Fruit fly (Drosophila melanogaster) whole organism, adult: ENCODE results near the gene Pif1B.

Experiments
- CG1620 ChIP-seq: fragments of 200-800 bp; sonication (Bioruptor generic); optimal IDR thresholded peaks from 2 replicates; lab custom pipeline; 2016; ENCODE audit warnings: missing biosample characterization, missing genetic modification characterization
- CG5204 ChIP-seq: fragments of 200-800 bp; sonication (Bioruptor generic); optimal IDR thresholded peaks from 2 replicates; lab custom pipeline; 2016; ENCODE audit warnings: missing biosample characterization, missing genetic modification characterization
- Mnt ChIP-seq: fragments of 200-800 bp; sonication (Bioruptor generic); optimal IDR thresholded peaks from 2 replicates; lab custom pipeline; 2016; ENCODE audit warnings: missing biosample characterization, mild to moderate bottlenecking, missing genetic modification characterization
- kay ChIP-seq: fragments of 200-800 bp; sonication (Bioruptor generic); peaks from one replicate; lab custom pipeline; 2016; ENCODE audit warnings: missing biosample characterization, missing genetic modification characterization, borderline replicate concordance
- pad ChIP-seq: fragments of 200-800 bp; sonication (Bioruptor generic); optimal IDR thresholded peaks from 3 replicates; lab custom pipeline; 2017; ENCODE audit warnings: missing biosample characterization, missing genetic modification characterization, mild to moderate bottlenecking, moderate library complexity, missing genetic modification reagents

dm6 chr3R:8741248-8741647, 59.7 kb downstream of the Pif1B start:
- TF ChIP-seq Mnt (GFP tag; lab: Kevin White, UChicago) (no peak), kay (GFP tag; lab: Kevin White, UChicago) (no peak), pad (GFP tag; lab: Kevin White, UChicago) (no peak), CG1620 (GFP tag; lab: Kevin White, UChicago) (no peak), CG5204 (GFP tag; lab: Kevin White, UChicago) (no peak)
